Fruit fly (Drosophila melanogaster) whole organism, embryonic: ENCODE data around the gene Cyp313a2.
A peak's percentile ranks its signal among the peaks of the same experiment; 100 is the strongest.

Source experiments
- Aef1 ChIP-seq: fragments of 200-800 bp; sonication (Bioruptor generic); IDR thresholded peaks from 3 replicates; pipeline ENCODE4 v1.3.6; 2022; ENCODE audit warnings: missing biosample characterization, missing genetic modification characterization
- B-H1 ChIP-seq: fragments of 200-800 bp; sonication (Bioruptor generic); IDR thresholded peaks from 3 replicates; pipeline ENCODE4 v1.3.6; 2022; ENCODE audit warnings: missing biosample characterization, missing genetic modification characterization
- Bgb ChIP-seq: fragments of 200-800 bp; sonication (Bioruptor generic); IDR thresholded peaks from 2 replicates; pipeline ENCODE4 v1.3.6; 2022; ENCODE audit warnings: missing biosample characterization, missing genetic modification characterization; ENCODE audit not compliant: partially characterized antibody
- CG10267 ChIP-seq: fragments of 200-800 bp; sonication (Bioruptor generic); optimal IDR thresholded peaks from 2 replicates; lab custom pipeline; 2018; ENCODE audit warnings: missing biosample characterization, mild to moderate bottlenecking, missing genetic modification characterization, moderate library complexity
- CG11247 ChIP-seq: fragments of 200-800 bp; sonication (Bioruptor generic); IDR thresholded peaks from 2 replicates; pipeline ENCODE4 v1.3.6; 2022; ENCODE audit warnings: missing biosample characterization, missing genetic modification characterization
- CG11504 ChIP-seq: fragments of 200-800 bp; sonication (Bioruptor generic); optimal IDR thresholded peaks from 3 replicates; lab custom pipeline; 2019; ENCODE audit warnings: missing biosample characterization, mild to moderate bottlenecking, missing genetic modification characterization, moderate library complexity
- CG1233 ChIP-seq: fragments of 200-800 bp; sonication (Bioruptor generic); optimal IDR thresholded peaks from 4 replicates; lab custom pipeline; 2018; ENCODE audit warnings: missing biosample characterization, mild to moderate bottlenecking, missing genetic modification characterization
- CG13287 ChIP-seq: fragments of 200-800 bp; sonication (Bioruptor generic); IDR thresholded peaks from 2 replicates; pipeline ENCODE4 v1.3.6; 2022; ENCODE audit warnings: missing biosample characterization, missing genetic modification characterization; ENCODE audit not compliant: partially characterized antibody
- CG14014 ChIP-seq: fragments of 200-800 bp; sonication (Bioruptor generic); IDR thresholded peaks from 2 replicates; pipeline ENCODE4 v1.3.6; 2022; ENCODE audit warnings: missing biosample characterization, missing genetic modification characterization
- CG1602 ChIP-seq: fragments of 200-800 bp; sonication (Bioruptor generic); optimal IDR thresholded peaks from 3 replicates; lab custom pipeline; 2016; ENCODE audit warnings: missing biosample characterization, missing genetic modification characterization
- CG18011 ChIP-seq: fragments of 200-800 bp; sonication (Bioruptor generic); optimal IDR thresholded peaks from 2 replicates; lab custom pipeline; 2017; ENCODE audit warnings: missing biosample characterization, missing genetic modification characterization, mild to moderate bottlenecking, moderate library complexity, missing genotype
- CG2116 ChIP-seq: fragments of 200-800 bp; sonication (Bioruptor generic); optimal IDR thresholded peaks from 3 replicates; lab custom pipeline; 2018; ENCODE audit warnings: missing biosample characterization, mild to moderate bottlenecking, missing genetic modification characterization
- CG42726 ChIP-seq: fragments of 200-800 bp; sonication (Bioruptor generic); IDR thresholded peaks from 2 replicates; pipeline ENCODE4 v1.3.6; 2022; ENCODE audit warnings: missing biosample characterization, missing genetic modification characterization; ENCODE audit not compliant: partially characterized antibody
- CG6272 ChIP-seq: fragments of 200-800 bp; sonication (Bioruptor generic); IDR thresholded peaks from 2 replicates; pipeline ENCODE4 v1.3.6; 2022; ENCODE audit warnings: missing biosample characterization, missing genetic modification characterization
- CG7786 ChIP-seq: fragments of 200-800 bp; sonication (Bioruptor generic); optimal IDR thresholded peaks from 2 replicates; lab custom pipeline; 2016; ENCODE audit warnings: missing biosample characterization, missing genetic modification characterization
- CG9797 ChIP-seq: fragments of 200-800 bp; sonication (Bioruptor generic); optimal IDR thresholded peaks from 3 replicates; lab custom pipeline; 2018; ENCODE audit warnings: missing biosample characterization, mild to moderate bottlenecking, missing genetic modification characterization
- CG9817 ChIP-seq: fragments of 200-800 bp; sonication (Bioruptor generic); optimal IDR thresholded peaks from 2 replicates; lab custom pipeline; 2018; ENCODE audit warnings: missing biosample characterization, mild to moderate bottlenecking, missing genetic modification characterization, moderate library complexity
- CkIIα-i1 ChIP-seq: fragments of 200-800 bp; sonication (Bioruptor generic); IDR thresholded peaks from 2 replicates; pipeline ENCODE4 v1.3.6; 2022; ENCODE audit warnings: missing biosample characterization, missing genetic modification characterization
- Doc2 ChIP-seq: fragments of 200-800 bp; sonication (Bioruptor generic); IDR thresholded peaks from 2 replicates; pipeline ENCODE4 v1.3.6; 2022; ENCODE audit warnings: missing biosample characterization, missing genetic modification characterization
- ERR ChIP-seq: fragments of 200-800 bp; sonication (Bioruptor generic); optimal IDR thresholded peaks from 2 replicates; lab custom pipeline; 2016; ENCODE audit warnings: missing biosample characterization, missing genetic modification characterization
- Ets65A ChIP-seq: fragments of 200-800 bp; sonication (Bioruptor generic); peaks from one replicate; lab custom pipeline; 2016; ENCODE audit warnings: missing biosample characterization, missing genetic modification characterization
- H2.0 ChIP-seq: fragments of 200-800 bp; sonication (Bioruptor generic); IDR thresholded peaks from 2 replicates; pipeline ENCODE4 v1.3.6; 2022; ENCODE audit warnings: missing biosample characterization, missing genetic modification characterization
- Hmx ChIP-seq: fragments of 200-800 bp; sonication (Bioruptor generic); optimal IDR thresholded peaks from 2 replicates; lab custom pipeline; 2016; ENCODE audit warnings: missing biosample characterization, missing genetic modification characterization
- Hr3 ChIP-seq: fragments of 200-800 bp; sonication (Bioruptor generic); optimal IDR thresholded peaks from 3 replicates; lab custom pipeline; 2016; ENCODE audit warnings: missing biosample characterization, missing genetic modification characterization
- MBD-R2 ChIP-seq: fragments of 200-800 bp; sonication (Bioruptor generic); IDR thresholded peaks from 2 replicates; pipeline ENCODE4 v1.3.6; 2022; ENCODE audit warnings: missing biosample characterization, missing genetic modification characterization
- Neu2 ChIP-seq: fragments of 200-800 bp; sonication (Bioruptor generic); optimal IDR thresholded peaks from 3 replicates; lab custom pipeline; 2016; ENCODE audit warnings: missing biosample characterization, missing genetic modification characterization, borderline replicate concordance
- Nf-YB ChIP-seq: fragments of 200-800 bp; sonication (Bioruptor generic); optimal IDR thresholded peaks from 3 replicates; lab custom pipeline; 2019; ENCODE audit warnings: missing biosample characterization, mild to moderate bottlenecking, missing genetic modification characterization, moderate library complexity
- Optix ChIP-seq: fragments of 200-800 bp; sonication (Bioruptor generic); IDR thresholded peaks from 3 replicates; pipeline ENCODE4 v1.3.6; 2022; ENCODE audit warnings: missing biosample characterization, missing genetic modification characterization
- Scr ChIP-seq: fragments of 200-800 bp; sonication (Bioruptor generic); IDR thresholded peaks from 2 replicates; pipeline ENCODE4 v1.3.6; 2022; ENCODE audit warnings: missing biosample characterization, missing genetic modification characterization; ENCODE audit not compliant: partially characterized antibody
- bcd ChIP-seq: fragments of 200-800 bp; sonication (Bioruptor generic); optimal IDR thresholded peaks from 2 replicates; lab custom pipeline; 2017; ENCODE audit warnings: missing biosample characterization, mild to moderate bottlenecking, missing genetic modification characterization
- chif ChIP-seq, 2 experiments: fragments of 200-800 bp; sonication (Bioruptor generic); optimal IDR thresholded peaks; 3 replicates each; lab custom pipeline; 2016; ENCODE audit warnings: missing biosample characterization in 2 of 2, missing genetic modification characterization in 2 of 2
- chinmo ChIP-seq: fragments of 200-800 bp; sonication (Bioruptor generic); IDR thresholded peaks from 4 replicates; pipeline ENCODE4 v1.3.6; 2022; ENCODE audit warnings: missing biosample characterization, missing genetic modification characterization; ENCODE audit not compliant: partially characterized antibody
- crp ChIP-seq, 2 experiments: fragments of 200-800 bp; sonication (Bioruptor generic); optimal IDR thresholded peaks; 2 replicates in 1 of 2; 3 replicates in 1 of 2; lab custom pipeline; 2017; ENCODE audit warnings: missing biosample characterization in 2 of 2, missing genetic modification characterization in 2 of 2, mild to moderate bottlenecking in 1 of 2, moderate library complexity in 1 of 2
- dmrt11E ChIP-seq: fragments of 200-800 bp; sonication (Bioruptor generic); optimal IDR thresholded peaks from 3 replicates; lab custom pipeline; 2018; ENCODE audit warnings: missing biosample characterization, mild to moderate bottlenecking, missing genetic modification characterization, moderate library complexity
- fd102C ChIP-seq: fragments of 200-800 bp; sonication (Bioruptor generic); optimal IDR thresholded peaks from 2 replicates; lab custom pipeline; 2018; ENCODE audit warnings: missing biosample characterization, mild to moderate bottlenecking, missing genetic modification characterization, moderate library complexity
- fd96Cb ChIP-seq: fragments of 200-800 bp; sonication (Bioruptor generic); optimal IDR thresholded peaks from 2 replicates; lab custom pipeline; 2018; ENCODE audit warnings: missing biosample characterization, mild to moderate bottlenecking, missing genetic modification characterization, moderate library complexity
- hbn ChIP-seq: fragments of 200-800 bp; sonication (Bioruptor generic); IDR thresholded peaks from 2 replicates; pipeline ENCODE4 v1.3.6; 2022; ENCODE audit warnings: missing biosample characterization, missing genetic modification characterization; ENCODE audit not compliant: partially characterized antibody
- jumu ChIP-seq: fragments of 200-800 bp; sonication (Bioruptor generic); optimal IDR thresholded peaks from 3 replicates; lab custom pipeline; 2016; ENCODE audit warnings: missing biosample characterization, missing genetic modification characterization
- pfk ChIP-seq: fragments of 200-800 bp; sonication (Bioruptor generic); optimal IDR thresholded peaks from 2 replicates; lab custom pipeline; 2018; ENCODE audit warnings: missing biosample characterization, mild to moderate bottlenecking, missing genetic modification characterization, moderate library complexity
- run ChIP-seq: fragments of 200-800 bp; sonication (Bioruptor generic); optimal IDR thresholded peaks from 3 replicates; lab custom pipeline; 2018; ENCODE audit warnings: missing biosample characterization, mild to moderate bottlenecking, missing genetic modification characterization
- sc ChIP-seq, 3 experiments: fragments of >200 bp in 2 of 3; fragments of 200-800 bp in 1 of 3; sonication (Bioruptor generic) in 1 of 3; optimal IDR thresholded peaks; 2 replicates in 2 of 3; 3 replicates in 1 of 3; lab custom pipeline; 2017; ENCODE audit warnings: mild to moderate bottlenecking in 1 of 3, missing biosample characterization in 1 of 3, missing genetic modification characterization in 1 of 3, missing genetic modification reagents in 1 of 3
- sens ChIP-seq: fragments of 200-800 bp; sonication (Bioruptor generic); peaks from one replicate; lab custom pipeline; 2016; ENCODE audit warnings: missing biosample characterization, missing genetic modification characterization
- seq ChIP-seq: fragments of 200-800 bp; sonication (Bioruptor generic); IDR thresholded peaks from 2 replicates; pipeline ENCODE4 v1.3.6; 2022; ENCODE audit warnings: missing biosample characterization, missing genetic modification characterization
- slbo ChIP-seq: fragments of 200-800 bp; sonication (Bioruptor generic); IDR thresholded peaks from 2 replicates; pipeline ENCODE4 v1.3.6; 2022; ENCODE audit warnings: missing biosample characterization, missing genetic modification characterization
- ssp ChIP-seq: fragments of 200-800 bp; sonication (Bioruptor generic); IDR thresholded peaks from 2 replicates; pipeline ENCODE4 v1.3.6; 2022; ENCODE audit warnings: missing biosample characterization, missing genetic modification characterization
- trh ChIP-seq: fragments of 200-800 bp; sonication (Bioruptor generic); optimal IDR thresholded peaks from 2 replicates; lab custom pipeline; 2016; ENCODE audit warnings: missing biosample characterization, missing genetic modification characterization
- unc-4 ChIP-seq: fragments of 200-800 bp; sonication (Bioruptor generic); IDR thresholded peaks from 2 replicates; pipeline ENCODE4 v1.3.6; 2022; ENCODE audit warnings: missing biosample characterization, missing genetic modification characterization; ENCODE audit not compliant: partially characterized antibody
- unpg ChIP-seq: fragments of 200-800 bp; sonication (Bioruptor generic); optimal IDR thresholded peaks from 3 replicates; lab custom pipeline; 2018; ENCODE audit warnings: missing biosample characterization, mild to moderate bottlenecking, missing genetic modification characterization, moderate library complexity
- zen2 ChIP-seq: fragments of 200-800 bp; sonication (Bioruptor generic); IDR thresholded peaks from 3 replicates; pipeline ENCODE4 v1.3.6; 2022; ENCODE audit warnings: missing biosample characterization, missing genetic modification characterization; ENCODE audit not compliant: partially characterized antibody

Cyp313a2 gene

dm6 chr3R:12280729-12281342, 44.1 kb upstream of the Cyp313a2 start (continued):
- no peak for TF ChIP-seq Hr3 (GFP tag; lab: Kevin White, UChicago)
- TF ChIP-seq CG1233 (GFP tag; lab: Kevin White, UChicago): no peak
- TF ChIP-seq CG13287 (GFP tag; lab: Robert Waterston, UW): peak; percentile 68; the same call in 1 of the 2 replicates
- no peak for TF ChIP-seq fd96Cb (tag; lab: Kevin White, UChicago)
- no peak for TF ChIP-seq CG7786 (GFP tag; lab: Kevin White, UChicago)
- TF ChIP-seq Scr (GFP tag; lab: Robert Waterston, UW): peak; percentile 70
- TF ChIP-seq sc (optimal IDR thresholded peaks at IDR 0.05; lab: Kevin White, UChicago): no peak
- no peak for TF ChIP-seq sc (GFP tag; optimal IDR thresholded peaks at IDR 0.05; lab: Kevin White, UChicago)
- no peak for TF ChIP-seq jumu (GFP tag; lab: Kevin White, UChicago)
- TF ChIP-seq CkIIα-i1 (GFP tag; lab: Robert Waterston, UW): no peak
- TF ChIP-seq zen2 (GFP tag; lab: Robert Waterston, UW): peak; percentile 46; the same call in 1 of the 3 replicates
- TF ChIP-seq seq (GFP tag; lab: Robert Waterston, UW): peak; percentile 94
- TF ChIP-seq CG18011 (GFP tag; lab: Kevin White, UChicago): peak; percentile 81
- TF ChIP-seq H2.0 (GFP tag; lab: Robert Waterston, UW): no peak
- no peak for TF ChIP-seq CG11504 (tag; lab: Kevin White, UChicago)
- TF ChIP-seq CG9817 (tag; lab: Kevin White, UChicago): no peak
- no peak for TF ChIP-seq trh (GFP tag; lab: Kevin White, UChicago)
- TF ChIP-seq unc-4 (GFP tag; lab: Robert Waterston, UW): no peak
- TF ChIP-seq CG42726 (GFP tag; lab: Robert Waterston, UW): peak; percentile 76
- no peak for TF ChIP-seq CG10267 (tag; lab: Kevin White, UChicago)
- no peak for TF ChIP-seq Neu2 (GFP tag; lab: Kevin White, UChicago)
- no peak for TF ChIP-seq chif (GFP tag; optimal IDR thresholded peaks at IDR 0.05; lab: Kevin White, UChicago)
- TF ChIP-seq Aef1: no peak
- no peak for TF ChIP-seq CG9797
- TF ChIP-seq chinmo (GFP tag; lab: Robert Waterston, UW): peak; percentile 93
- no peak for TF ChIP-seq B-H1 (GFP tag; lab: Robert Waterston, UW)
- TF ChIP-seq unpg (GFP tag; lab: Kevin White, UChicago): no peak
- TF ChIP-seq bcd (GFP tag; lab: Kevin White, UChicago): no peak
- no peak for TF ChIP-seq ssp (GFP tag; lab: Robert Waterston, UW)
- TF ChIP-seq Optix (GFP tag; lab: Robert Waterston, UW): no peak
- no peak; the same call in 1 of the 2 replicates for TF ChIP-seq slbo
- TF ChIP-seq hbn (GFP tag; lab: Robert Waterston, UW): peak; percentile 44; the same call in 1 of the 2 replicates
- no peak for TF ChIP-seq Ets65A (GFP tag; lab: Kevin White, UChicago)
- TF ChIP-seq Bgb (GFP tag; lab: Robert Waterston, UW): peak; percentile 94
- peak; percentile 99 for TF ChIP-seq Nf-YB
- TF ChIP-seq MBD-R2 (GFP tag; lab: Robert Waterston, UW): no peak
- TF ChIP-seq CG6272: no peak
- TF ChIP-seq fd102C (GFP tag; lab: Kevin White, UChicago): no peak
- TF ChIP-seq Hmx: no peak
- TF ChIP-seq dmrt11E (tag; lab: Kevin White, UChicago): no peak
- no peak for TF ChIP-seq Doc2 (GFP tag; lab: Robert Waterston, UW)
- TF ChIP-seq ERR (GFP tag; lab: Kevin White, UChicago): peak; percentile 53
- TF ChIP-seq CG11247: no peak
- TF ChIP-seq run (tag; lab: Kevin White, UChicago): no peak
- no peak for TF ChIP-seq CG2116 (GFP tag; lab: Kevin White, UChicago)
- no peak for TF ChIP-seq CG14014 (GFP tag; lab: Robert Waterston, UW)
- peak; percentile 59 for TF ChIP-seq sens
- TF ChIP-seq crp (GFP tag; optimal IDR thresholded peaks at IDR 0.05; lab: Kevin White, UChicago): no peak
- TF ChIP-seq pfk: no peak
- TF ChIP-seq CG1602 (GFP tag; lab: Kevin White, UChicago): no peak
